Fruit fly (Drosophila melanogaster) whole organism, wandering third instar larva: ENCODE measurements around the gene Apoltp.
A peak's percentile ranks its signal among the peaks of the same experiment; 100 is the strongest.

Source experiments
- Abd-B ChIP-seq: fragments of >200 bp; optimal IDR thresholded peaks from 2 replicates; lab custom pipeline; 2017; ENCODE audit warnings: missing biosample characterization, missing genetic modification characterization
- CG32264 ChIP-seq: fragments of 200-800 bp; sonication (Bioruptor generic); optimal IDR thresholded peaks from 2 replicates; lab custom pipeline; 2016; ENCODE audit warnings: missing biosample characterization, missing genetic modification characterization
- CG9705 ChIP-seq: fragments of 200-800 bp; sonication (Bioruptor generic); optimal IDR thresholded peaks from 2 replicates; lab custom pipeline; 2018; ENCODE audit warnings: missing biosample characterization, mild to moderate bottlenecking, missing genetic modification characterization
- Dfd ChIP-seq: fragments of >200 bp; optimal IDR thresholded peaks from 2 replicates; lab custom pipeline; 2017; ENCODE audit warnings: missing biosample characterization, missing genetic modification characterization
- Dif ChIP-seq: fragments of 200-275, 200-300 bp; sonication (Bioruptor generic); optimal IDR thresholded peaks from 2 replicates; lab custom pipeline; 2018; ENCODE audit warnings: missing biosample characterization, missing genetic modification characterization; ENCODE audit not compliant: partially characterized antibody
- GATAd ChIP-seq: sonication (Bioruptor generic); optimal IDR thresholded peaks from 2 replicates; lab custom pipeline; 2016; ENCODE audit warnings: missing biosample characterization, missing genetic modification characterization
- Hnf4 ChIP-seq: fragments of 200-800 bp; sonication (Bioruptor generic); optimal IDR thresholded peaks from 2 replicates; lab custom pipeline; 2016; ENCODE audit warnings: missing biosample characterization, mild to moderate bottlenecking, missing genetic modification characterization
- Hr83 ChIP-seq: fragments of 200-300 bp; sonication (Bioruptor generic); optimal IDR thresholded peaks from 2 replicates; lab custom pipeline; 2016; ENCODE audit warnings: missing biosample characterization, mild to moderate bottlenecking, missing genetic modification characterization, moderate library complexity; ENCODE audit not compliant: poor library complexity, severe bottlenecking
- Jra ChIP-seq: sonication (Bioruptor generic); optimal IDR thresholded peaks from 2 replicates; lab custom pipeline; 2016; ENCODE audit warnings: missing biosample characterization, missing genetic modification characterization
- Mio ChIP-seq: sonication (Bioruptor generic); optimal IDR thresholded peaks from 2 replicates; lab custom pipeline; 2016; ENCODE audit warnings: missing biosample characterization, missing genetic modification characterization
- Myc ChIP-seq: fragments of >200 bp; optimal IDR thresholded peaks from 2 replicates; lab custom pipeline; 2017
- N ChIP-seq: fragments of >200 bp; optimal IDR thresholded peaks from 2 replicates; lab custom pipeline; 2018; ENCODE audit warnings: missing biosample characterization, missing external identifiers, missing genetic modification characterization
- OdsH ChIP-seq: fragments of 200-800 bp; sonication (Bioruptor generic); optimal IDR thresholded peaks from 2 replicates; lab custom pipeline; 2016; ENCODE audit warnings: missing biosample characterization, mild to moderate bottlenecking, missing genetic modification characterization
- Rel ChIP-seq, 2 experiments: fragments of 200-800 bp; sonication (Bioruptor generic) in 1 of 2; optimal IDR thresholded peaks; 2 replicates in 1 of 2; 3 replicates in 1 of 2; lab custom pipeline; 2016 to 2019; ENCODE audit warnings: mild to moderate bottlenecking in 2 of 2, missing biosample characterization in 2 of 2, missing genetic modification characterization in 2 of 2, moderate library complexity in 1 of 2
- Sp1 ChIP-seq: fragments of 200-800 bp; sonication (Bioruptor generic); optimal IDR thresholded peaks from 3 replicates; lab custom pipeline; 2019; ENCODE audit warnings: missing biosample characterization, mild to moderate bottlenecking, missing genetic modification characterization, moderate library complexity
- Vsx2 ChIP-seq: fragments of 200-300, 225-300 bp; sonication (Bioruptor generic); optimal IDR thresholded peaks from 2 replicates; lab custom pipeline; 2018; ENCODE audit warnings: missing biosample characterization, missing genetic modification characterization; ENCODE audit not compliant: partially characterized antibody
- brk ChIP-seq: fragments of 200-800 bp; sonication (Bioruptor generic); optimal IDR thresholded peaks from 2 replicates; lab custom pipeline; 2016; ENCODE audit warnings: missing biosample characterization, mild to moderate bottlenecking, missing genetic modification characterization
- dmrt93B ChIP-seq: fragments of 200-800 bp; sonication (Bioruptor generic); optimal IDR thresholded peaks from 2 replicates; lab custom pipeline; 2018; ENCODE audit warnings: missing biosample characterization, mild to moderate bottlenecking, missing genetic modification characterization
- dsf ChIP-seq: sonication (Bioruptor generic); optimal IDR thresholded peaks from 2 replicates; lab custom pipeline; 2016; ENCODE audit warnings: missing biosample characterization, missing genetic modification characterization, borderline replicate concordance
- ey ChIP-seq: fragments of 200-800 bp; sonication (Bioruptor generic); optimal IDR thresholded peaks from 2 replicates; lab custom pipeline; 2016; ENCODE audit warnings: missing biosample characterization, missing genetic modification characterization
- foxo ChIP-seq, 2 experiments: fragments of 200-800 bp; sonication (Bioruptor generic); optimal IDR thresholded peaks; 2 replicates in 1 of 2; 3 replicates in 1 of 2; lab custom pipeline; 2016 to 2017; ENCODE audit warnings: missing biosample characterization in 2 of 2, missing genetic modification characterization in 2 of 2
- h ChIP-seq: fragments of 200-800 bp; sonication (Bioruptor generic); optimal IDR thresholded peaks from 3 replicates; lab custom pipeline; 2016; ENCODE audit warnings: missing biosample characterization, mild to moderate bottlenecking, missing genetic modification characterization
- jim ChIP-seq: fragments of 175-275, 200-325 bp; sonication (Bioruptor generic); optimal IDR thresholded peaks from 2 replicates; lab custom pipeline; 2016; ENCODE audit warnings: missing biosample characterization, mild to moderate bottlenecking, missing genetic modification characterization
- lola ChIP-seq: fragments of >200 bp; optimal IDR thresholded peaks from 2 replicates; lab custom pipeline; 2017; ENCODE audit warnings: missing biosample characterization, missing genetic modification characterization
- pan ChIP-seq: fragments of >200 bp; optimal IDR thresholded peaks from 2 replicates; lab custom pipeline; 2017
- psq ChIP-seq: fragments of 200-800 bp; sonication (Bioruptor generic); optimal IDR thresholded peaks from 3 replicates; lab custom pipeline; 2017; ENCODE audit warnings: missing biosample characterization, mild to moderate bottlenecking, missing genetic modification characterization, moderate library complexity
- rgr ChIP-seq: fragments of 200-800 bp; sonication (Bioruptor generic); optimal IDR thresholded peaks from 3 replicates; lab custom pipeline; 2016; ENCODE audit warnings: missing biosample characterization, mild to moderate bottlenecking, missing genetic modification characterization
- sage ChIP-seq: fragments of 200-800 bp; sonication (Bioruptor generic); optimal IDR thresholded peaks from 2 replicates; lab custom pipeline; 2016; ENCODE audit warnings: missing biosample characterization, mild to moderate bottlenecking, missing genetic modification characterization
- sv ChIP-seq: fragments of 200-800 bp; sonication (Bioruptor generic); optimal IDR thresholded peaks from 3 replicates; lab custom pipeline; 2016; ENCODE audit warnings: missing biosample characterization, missing genetic modification characterization
- tai ChIP-seq: sonication (Bioruptor generic); optimal IDR thresholded peaks from 2 replicates; lab custom pipeline; 2016; ENCODE audit warnings: missing biosample characterization, missing genetic modification characterization
- usp ChIP-seq: fragments of >200 bp; optimal IDR thresholded peaks from 2 replicates; lab custom pipeline; 2017; ENCODE audit warnings: missing biosample characterization, missing genetic modification characterization
- woc ChIP-seq: sonication (Bioruptor generic); optimal IDR thresholded peaks from 2 replicates; lab custom pipeline; 2016; ENCODE audit warnings: missing biosample characterization, mild to moderate bottlenecking, missing genetic modification characterization

The Apoltp gene

dm6 chr2L:9589176-9589575 lies 44.8 kb upstream of the Apoltp start, which contains the start of gene CG3841:
CG3841 (plus strand) TSS chr2L:9589476.
- TF ChIP-seq Mio (GFP tag; lab: Kevin White, UChicago) (no peak), Abd-B (GFP tag; lab: Kevin White, UChicago) (no peak), foxo (GFP tag; optimal IDR thresholded peaks at IDR 0.05; lab: Kevin White, UChicago) (no peak), dsf (no peak), dmrt93B (GFP tag; lab: Kevin White, UChicago) (no peak), sage (GFP tag; lab: Kevin White, UChicago) (no peak), pan (lab: Kevin White, UChicago) (no peak), Dfd (GFP tag; lab: Kevin White, UChicago) (no peak), brk (no peak), CG9705 (no peak), Vsx2 (GFP tag; lab: Kevin White, UChicago) (no peak), Sp1 (GFP tag; lab: Kevin White, UChicago) (no peak), rgr (GFP tag; lab: Kevin White, UChicago) (no peak), usp (no peak), N (GFP tag; lab: Kevin White, UChicago) (no peak), psq (GFP tag; lab: Kevin White, UChicago) (no peak), ey (GFP tag; lab: Kevin White, UChicago) (no peak), Rel (GFP tag; optimal IDR thresholded peaks at IDR 0.05; lab: Kevin White, UChicago) (no peak), Rel (tag; optimal IDR thresholded peaks at IDR 0.05; lab: Kevin White, UChicago) (no peak)

- TF ChIP-seq CG32264 (GFP tag; lab: Kevin White, UChicago) (no peak), OdsH (GFP tag; lab: Kevin White, UChicago) (no peak), Hr83 (GFP tag; lab: Kevin White, UChicago) (no peak), Dfd (GFP tag; lab: Kevin White, UChicago) (no peak), Hnf4 (GFP tag; lab: Kevin White, UChicago) (no peak), psq (GFP tag; lab: Kevin White, UChicago) (no peak), pan (lab: Kevin White, UChicago) (no peak), tai (no peak), rgr (GFP tag; lab: Kevin White, UChicago) (no peak), Jra (no peak), woc (GFP tag; lab: Kevin White, UChicago) (no peak), jim (GFP tag; lab: Kevin White, UChicago) (no peak), h (GFP tag; lab: Kevin White, UChicago) (no peak), GATAd (GFP tag; lab: Kevin White, UChicago) (no peak)
- TF ChIP-seq, all 38 proteins: peak for 0
These were observed 42.8 kb upstream of the Apoltp start for dm6 chr2L:9591146-9591545.

dm6 chr2L:9594625-9595300 lies 39.2 kb upstream of the Apoltp start:
- TF ChIP-seq Dif (GFP tag; lab: Kevin White, UChicago) (no peak), N (GFP tag; lab: Kevin White, UChicago) (no peak), psq (GFP tag; lab: Kevin White, UChicago) (no peak), dsf (no peak), Sp1 (GFP tag; lab: Kevin White, UChicago) (peak; percentile 21), foxo (GFP tag; optimal IDR thresholded peaks at IDR 0.05; lab: Kevin White, UChicago) (peak in 1 of 2 experiments; percentile 6), CG32264 (GFP tag; lab: Kevin White, UChicago) (no peak), Myc (lab: Kevin White, UChicago) (no peak)

- TF ChIP-seq Rel (GFP tag; optimal IDR thresholded peaks at IDR 0.05; lab: Kevin White, UChicago), result no peak
- TF ChIP-seq Rel (tag; optimal IDR thresholded peaks at IDR 0.05; lab: Kevin White, UChicago), result no peak
- no peak for TF ChIP-seq Dfd (GFP tag; lab: Kevin White, UChicago)
- no peak for TF ChIP-seq brk
- TF ChIP-seq foxo (GFP tag; optimal IDR thresholded peaks at IDR 0.05; lab: Kevin White, UChicago), result peak in 1 of 2 experiments; percentile 19
- TF ChIP-seq sv, result peak; percentile 24
- TF ChIP-seq lola, result no peak
- peak; percentile 6 for TF ChIP-seq h (GFP tag; lab: Kevin White, UChicago)
These were observed 35.6 kb upstream of the Apoltp start for dm6 chr2L:9598390-9598789.
